Worm (Caenorhabditis elegans) whole organism, L3 larva: ENCODE measurements around the gene subs-4.

Experiments
- ama-1 ChIP-seq: fragments of 150-350 bp; optimal IDR thresholded peaks from 2 replicates; lab custom pipeline; 2018
- elt-3 ChIP-seq, 3 experiments: fragments of 150-350 bp in 1 of 3; sonication (generic microtip) in 2 of 3; optimal IDR thresholded peaks; 2 replicates in 2 of 3; 4 replicates in 1 of 3; lab custom pipeline; 2014 to 2017; ENCODE audit warnings: missing biosample characterization in 3 of 3, missing genetic modification characterization in 3 of 3

DNA sequence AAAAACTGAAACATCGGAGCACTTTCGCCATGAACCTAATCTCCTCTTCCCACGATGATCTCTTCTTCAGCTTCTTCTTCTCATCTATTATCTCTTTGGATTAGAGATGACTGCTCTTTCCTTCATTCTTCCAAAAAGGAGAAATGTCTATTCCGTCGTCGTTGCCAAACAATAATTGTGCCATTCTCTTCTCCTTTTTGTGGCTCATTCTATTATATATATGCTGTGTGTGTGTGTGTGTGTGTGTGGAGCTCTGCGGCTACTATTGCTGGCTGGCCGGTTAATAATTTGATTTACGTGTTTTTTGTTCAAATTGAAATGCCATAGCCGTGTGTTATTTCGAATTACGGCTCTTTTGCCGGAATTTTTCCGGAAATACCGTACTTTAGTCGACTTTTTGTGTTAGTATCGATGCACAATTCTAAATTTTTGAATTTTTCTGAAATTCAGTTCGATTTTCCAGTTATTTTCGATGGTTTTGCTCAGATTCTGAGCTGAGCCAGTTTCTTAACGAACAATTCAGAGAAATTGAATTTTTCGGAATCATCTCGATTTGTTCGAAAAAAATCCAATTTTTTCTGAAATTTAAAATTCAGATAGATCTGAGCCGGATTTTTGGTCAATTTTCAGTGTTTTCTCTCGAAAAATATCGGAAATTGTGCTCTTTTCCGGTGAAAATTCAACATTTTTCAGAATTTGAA is 48.8 kb upstream of the subs-4 start, which contains the start of gene T28D6.5:
- no peak for TF ChIP-seq ama-1 (lab: Kevin White, UChicago)
- no peak for TF ChIP-seq elt-3 (tag; optimal IDR thresholded peaks at IDR 0.05; lab: Kevin White, UChicago)
